Worm (Caenorhabditis elegans) whole organism, L2 larva: ENCODE data around the gene bli-5.

ENCODE experiments used
- F13H6.1 ChIP-seq: sonication (generic microtip); optimal IDR thresholded peaks from 2 replicates; lab custom pipeline; 2016; ENCODE audit warnings: missing genetic modification characterization, missing compliant biosample characterization
- dmd-4 ChIP-seq: sonication (generic microtip); optimal IDR thresholded peaks from 2 replicates; lab custom pipeline; 2017; ENCODE audit warnings: missing biosample characterization, missing genetic modification characterization
- egl-27 ChIP-seq: sonication (generic microtip); optimal IDR thresholded peaks from 3 replicates; lab custom pipeline; 2017; ENCODE audit warnings: missing biosample characterization, missing genetic modification reagents, missing genetic modification characterization
- fos-1 ChIP-seq: fragments of 150-350 bp; optimal IDR thresholded peaks from 2 replicates; lab custom pipeline; 2014; ENCODE audit warnings: missing biosample characterization, missing genetic modification characterization
- lin-11 ChIP-seq: fragments of 150-350 bp; sonication (generic microtip); optimal IDR thresholded peaks from 2 replicates; lab custom pipeline; 2014; ENCODE audit warnings: missing biosample characterization, missing genetic modification characterization, inconsistent platforms, mixed read lengths
- lin-13 ChIP-seq: fragments of 150-350 bp; optimal IDR thresholded peaks from 2 replicates; lab custom pipeline; 2014; ENCODE audit warnings: missing biosample characterization, missing genetic modification reagents, missing genetic modification characterization
- lin-39 ChIP-seq: fragments of 150-350 bp; optimal IDR thresholded peaks from 2 replicates; lab custom pipeline; 2014; ENCODE audit warnings: missing biosample characterization, missing genetic modification reagents, missing genetic modification characterization
- mbf-1 ChIP-seq: sonication (generic microtip); optimal IDR thresholded peaks from 2 replicates; lab custom pipeline; 2017; ENCODE audit warnings: missing biosample characterization, missing genetic modification characterization
- unc-39 ChIP-seq: fragments of 150-350 bp; optimal IDR thresholded peaks from 2 replicates; lab custom pipeline; 2014; ENCODE audit warnings: missing biosample characterization, missing genetic modification characterization
- zag-1 ChIP-seq: fragments of 150-350 bp; optimal IDR thresholded peaks from 2 replicates; lab custom pipeline; 2014; ENCODE audit warnings: missing biosample characterization, missing genetic modification characterization

- TF ChIP-seq zag-1 (tag; lab: Kevin White, UChicago) (no peak), egl-27 (tag; lab: Kevin White, UChicago) (no peak), unc-39 (tag; lab: Kevin White, UChicago) (no peak), mbf-1 (tag; lab: Kevin White, UChicago) (no peak), F13H6.1 (tag; lab: Kevin White, UChicago) (no peak), dmd-4 (no peak), lin-39 (tag; lab: Kevin White, UChicago) (no peak), lin-13 (GFP tag; lab: Kevin White, UChicago) (no peak), lin-11 (tag; lab: Kevin White, UChicago) (no peak), fos-1 (no peak)
Observed at ce11 chrIII:13404418-13404817, 25.1 kb downstream of the bli-5 start, which contains the start of gene ttr-52.
